Fruit fly (Drosophila melanogaster): ENCODE results near the gene rdgC.

DNA sequence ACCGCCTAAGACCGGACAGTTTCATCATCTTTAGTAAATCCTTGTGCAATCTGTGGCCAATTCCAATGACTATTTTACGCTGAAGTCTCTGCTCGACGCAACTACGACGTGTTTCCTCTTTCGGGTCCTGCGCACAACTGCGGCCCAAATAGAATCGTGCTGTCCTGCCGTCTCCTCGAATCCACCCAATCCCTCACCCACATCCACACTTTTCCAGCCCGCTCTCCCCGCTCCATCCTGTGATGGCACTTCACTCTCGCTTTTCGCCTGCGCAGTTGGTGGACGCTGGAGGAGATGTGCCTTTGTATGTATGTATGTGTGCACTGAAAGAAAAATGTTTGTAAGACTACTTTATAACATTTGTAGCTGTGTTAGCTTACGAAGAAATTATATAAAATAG, 58.3 kb downstream of the rdgC start, which contains the start of gene CG32225:
- TF ChIP-seq Gug (GFP tag; IDR thresholded peaks at IDR 0.05) (no peak), CG9215 (GFP tag; IDR thresholded peaks at IDR 0.05) (no peak), so (GFP tag; IDR thresholded peaks at IDR 0.05) (no peak), Dip3 (GFP tag; optimal IDR thresholded peaks at IDR 0.05) (no peak), amos (GFP tag; IDR thresholded peaks at IDR 0.05; ENCODE audit: partially characterized antibody) (no peak), CG6689 (GFP tag; IDR thresholded peaks at IDR 0.05) (no peak), cas (GFP tag; IDR thresholded peaks at IDR 0.05) (no peak)

Data from whole organism, embryonic.